Fruit fly (Drosophila melanogaster) Kc167 (cell line): ENCODE data around the gene Syn1.

ENCODE experiments used
- Sin3A ChIP-seq: fragments of >200 bp; optimal IDR thresholded peaks from 2 replicates; lab custom pipeline; 2018; ENCODE audit warnings: missing external identifiers
- psq ChIP-seq: fragments of >200 bp; optimal IDR thresholded peaks from 2 replicates; lab custom pipeline; 2017; ENCODE audit warnings: missing external identifiers

DNA sequence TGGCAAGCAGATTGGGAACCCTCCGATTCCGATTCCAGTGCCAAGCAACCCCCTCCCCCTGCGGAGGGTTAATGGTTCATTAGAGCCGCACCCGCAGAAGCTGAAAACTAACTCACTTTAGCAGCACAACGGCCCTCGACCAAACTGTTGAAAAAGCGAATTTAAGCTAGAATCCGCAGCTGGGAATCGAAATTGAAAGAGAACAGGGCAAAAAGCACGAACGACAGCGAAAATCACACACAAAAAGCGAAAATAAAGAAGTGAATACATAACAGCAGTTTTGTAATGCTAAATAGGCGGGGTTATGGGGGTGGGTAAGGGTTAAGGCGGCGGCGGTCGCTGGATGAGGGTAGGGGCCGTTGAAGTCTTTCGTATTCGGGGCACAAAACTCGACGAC lies 42.6 kb downstream of the Syn1 start:
- TF ChIP-seq psq (lab: Kevin White, UChicago) (no peak), Sin3A (lab: Kevin White, UChicago) (no peak)
